Worm (Caenorhabditis elegans) whole organism, L4/young adult: ENCODE measurements around the gene F23H12.7.
"Not testable (repeated sequence)": the region's sequence is repeated elsewhere in the genome, so short reads cannot be mapped to it uniquely, and the experiment has no call there.

Source experiments
- W03F9.2 ChIP-seq: fragments of 150-350 bp; optimal IDR thresholded peaks from 2 replicates; lab custom pipeline; 2014; ENCODE audit warnings: missing biosample characterization, missing genetic modification characterization
- dao-5 ChIP-seq: sonication (generic microtip); optimal IDR thresholded peaks from 2 replicates; lab custom pipeline; 2016; ENCODE audit warnings: missing genotype, missing genetic modification characterization, moderate library complexity, missing compliant biosample characterization
- him-1 ChIP-seq: sonication (generic microtip); optimal IDR thresholded peaks from 2 replicates; lab custom pipeline; 2016; ENCODE audit warnings: missing genotype, missing genetic modification reagents, missing genetic modification characterization, missing compliant biosample characterization

F23H12.7 gene

ce11 chrV:12353505-12353904 is 18.0 kb upstream of the F23H12.7 start:
- TF ChIP-seq him-1 (tag; lab: Kevin White, UChicago) = no peak
- no peak for TF ChIP-seq dao-5
- TF ChIP-seq W03F9.2 (tag; lab: Kevin White, UChicago) = no peak

- TF ChIP-seq dao-5 (no peak), him-1 (tag; lab: Kevin White, UChicago) (no peak), W03F9.2 (tag; lab: Kevin White, UChicago) (no peak)
Measured at ce11 chrV:12354193-12354830, 17.2 kb upstream of the F23H12.7 start.

- TF ChIP-seq dao-5 (no peak), him-1 (tag; lab: Kevin White, UChicago) (no peak), W03F9.2 (tag; lab: Kevin White, UChicago) (no peak)
Measured at ce11 chrV:12357632-12358031, 13.9 kb upstream of the F23H12.7 start.

- TF ChIP-seq him-1 (tag; lab: Kevin White, UChicago) (no peak), dao-5 (no peak), W03F9.2 (tag; lab: Kevin White, UChicago) (no peak)
Measured at ce11 chrV:12358347-12358746, 13.1 kb upstream of the F23H12.7 start, which contains the start of gene F23H12.5. TSS of gene F23H12.5 (plus strand) at chrV:12358647.

- TF ChIP-seq W03F9.2 (tag; lab: Kevin White, UChicago) = no peak
- TF ChIP-seq him-1 (tag; lab: Kevin White, UChicago) = no peak
- no peak for TF ChIP-seq dao-5
Measured at ce11 chrV:12361644-12362043, 9.8 kb upstream of the F23H12.7 start, which contains the start of gene fipr-1. TSS of gene fipr-1 (minus strand) at chrV:12361744.

- TF ChIP-seq W03F9.2 (tag; lab: Kevin White, UChicago) = no peak
- no peak for TF ChIP-seq him-1 (tag; lab: Kevin White, UChicago)
- no peak for TF ChIP-seq dao-5
Measured at ce11 chrV:12365104-12365503, 6.4 kb upstream of the F23H12.7 start, which contains the start of gene fipr-2. TSS of gene fipr-2 (plus strand) at chrV:12365348.

ce11 chrV:12369437-12369836 is 2.0 kb upstream of the F23H12.7 start, which contains the start of gene gcy-13:
TSS of gene gcy-13 (minus strand) at chrV:12369537.
- TF ChIP-seq dao-5 = no peak
- no peak for TF ChIP-seq W03F9.2 (tag; lab: Kevin White, UChicago)
- TF ChIP-seq him-1 (tag; lab: Kevin White, UChicago) = no peak

ce11 chrV:12374252-12374651 is 2.8 kb downstream of the F23H12.7 start, which contains the start of gene F23H12.10:
TSS of gene F23H12.10 (minus strand) at chrV:12374263.
- not testable (repeated sequence) for TF ChIP-seq dao-5; him-1 (tag; lab: Kevin White, UChicago); W03F9.2 (tag; lab: Kevin White, UChicago)

- TF ChIP-seq him-1 (tag; lab: Kevin White, UChicago) = no peak
- no peak for TF ChIP-seq W03F9.2 (tag; lab: Kevin White, UChicago)
- TF ChIP-seq dao-5 = no peak
Measured at ce11 chrV:12377256-12377655, 5.8 kb downstream of the F23H12.7 start, which contains the start of gene K01D12.1. TSS of gene K01D12.1 (plus strand) at chrV:12377556.

ce11 chrV:12386154-12386553 is 14.7 kb downstream of the F23H12.7 start, which contains the start of gene K01D12.15:
TSS of gene K01D12.15 (plus strand) at chrV:12386454.
- TF ChIP-seq him-1 (tag; lab: Kevin White, UChicago) (no peak), W03F9.2 (tag; lab: Kevin White, UChicago) (no peak), dao-5 (no peak)

- TF ChIP-seq W03F9.2 (tag; lab: Kevin White, UChicago) (no peak), him-1 (tag; lab: Kevin White, UChicago) (no peak), dao-5 (no peak)
Measured at ce11 chrV:12395699-12396098, 24.2 kb downstream of the F23H12.7 start, which contains the start of gene twk-14. TSS of gene twk-14 (minus strand) at chrV:12395706.

ce11 chrV:12397545-12397944 is 26.1 kb downstream of the F23H12.7 start, which contains the start of gene K01D12.5:
TSS of gene K01D12.5 (plus strand) at chrV:12397845.
- TF ChIP-seq dao-5 = no peak
- no peak for TF ChIP-seq him-1 (tag; lab: Kevin White, UChicago)
- TF ChIP-seq W03F9.2 (tag; lab: Kevin White, UChicago) = no peak

- TF ChIP-seq dao-5 = no peak
- TF ChIP-seq him-1 (tag; lab: Kevin White, UChicago) = no peak
- TF ChIP-seq W03F9.2 (tag; lab: Kevin White, UChicago) = no peak
Measured at ce11 chrV:12400677-12401236, 29.3 kb downstream of the F23H12.7 start, which contains the start of the genes K01D12.20 and miga-1. TSS of gene K01D12.20 (minus strand) at chrV:12400814. TSS of gene miga-1 (minus strand) at chrV:12400859.

- TF ChIP-seq dao-5 = no peak
- no peak for TF ChIP-seq him-1 (tag; lab: Kevin White, UChicago)
- no peak for TF ChIP-seq W03F9.2 (tag; lab: Kevin White, UChicago)
Measured at ce11 chrV:12401383-12401782, 29.9 kb downstream of the F23H12.7 start, which contains the start of gene K01D12.7. TSS of gene K01D12.7 (minus strand) at chrV:12401483.
